Fruit fly (Drosophila melanogaster): Measurements from ENCODE around the gene CG15141.

The CG15141 gene

DNA sequence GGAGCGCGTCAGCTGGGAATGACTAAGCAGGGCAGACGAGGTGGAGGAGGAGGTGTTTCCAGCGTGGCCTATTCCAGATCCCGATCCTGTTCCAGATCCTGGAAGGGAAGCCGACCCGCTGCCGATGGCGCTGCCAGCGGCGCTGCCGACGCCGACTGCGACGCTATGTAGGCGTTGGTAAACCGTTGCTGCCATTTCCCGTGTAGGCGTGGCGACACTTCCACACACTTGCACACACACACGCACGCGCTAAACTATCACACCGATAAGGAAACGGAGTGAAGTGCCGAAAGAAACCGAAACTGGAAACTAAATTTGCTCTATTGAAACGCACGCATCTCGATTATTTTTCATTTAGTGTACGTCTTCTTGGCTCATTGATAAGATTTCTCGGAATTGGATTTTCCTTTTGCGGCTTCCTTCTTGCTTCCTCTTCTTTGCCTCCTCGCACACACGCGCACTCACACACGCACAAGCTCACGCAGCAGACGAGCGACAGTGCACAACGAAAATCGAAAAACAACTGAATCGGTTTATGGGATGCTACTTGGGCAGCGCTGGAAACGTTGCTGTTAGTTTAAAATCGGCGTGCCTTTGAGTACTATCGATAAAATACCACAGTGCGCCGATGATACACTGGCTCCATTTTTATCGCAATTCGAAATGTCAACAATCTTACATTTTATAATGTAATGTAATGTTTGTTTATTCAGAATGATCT is 26.7 kb upstream of the CG15141 start, which contains the start of gene Lrch:
Gene Lrch, minus strand, starts transcription at position 528 of the 721 bp plus-strand sequence.
- no peak for TF ChIP-seq Dll (optimal IDR thresholded peaks at IDR 0.05)
- no peak for TF ChIP-seq psq (optimal IDR thresholded peaks at IDR 0.05)
- TF ChIP-seq usp (GFP tag; optimal IDR thresholded peaks at IDR 0.05), result no peak
- TF ChIP-seq CG8478 (optimal IDR thresholded peaks at IDR 0.05), result no peak
- no peak for TF ChIP-seq pan (optimal IDR thresholded peaks at IDR 0.05)

DNA sequence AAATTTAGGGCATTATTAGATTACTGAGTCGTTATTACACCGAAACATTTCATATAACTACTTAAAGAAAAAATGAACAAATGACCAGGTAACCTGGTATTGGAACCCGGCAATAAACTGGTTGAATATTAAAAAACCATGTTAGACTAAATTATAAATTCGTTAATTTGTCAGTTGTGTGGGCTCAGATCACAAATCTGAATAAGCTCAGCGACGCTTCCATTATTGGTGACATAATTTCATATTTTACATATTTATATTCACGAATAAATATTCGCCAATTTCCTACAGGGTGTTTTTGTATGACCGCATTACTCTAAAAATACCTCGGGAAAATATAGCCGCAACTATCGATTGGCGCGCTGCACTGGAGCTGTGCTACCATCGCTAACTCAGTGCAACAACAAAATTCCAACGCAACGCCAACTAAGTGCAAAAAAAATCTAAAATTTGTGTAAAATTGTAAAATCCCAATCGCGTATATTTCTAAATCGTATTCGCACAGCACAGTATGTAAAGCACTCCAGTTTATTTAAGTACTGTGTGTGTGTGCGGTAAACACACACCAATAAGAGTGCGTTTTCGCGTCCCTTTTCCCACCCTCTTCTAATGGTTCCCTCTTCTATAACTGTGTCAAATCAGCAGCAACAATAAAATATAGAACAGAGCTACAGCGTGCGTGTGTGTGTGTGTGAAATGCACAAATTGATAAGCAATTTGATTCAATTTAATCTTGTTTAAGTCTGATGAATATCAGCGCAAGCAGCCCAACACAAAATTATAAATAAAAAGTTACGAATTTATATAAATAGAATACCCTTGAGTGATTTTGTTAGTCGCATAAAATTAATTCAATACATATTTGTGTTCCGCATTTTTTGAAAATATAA is 25.9 kb upstream of the CG15141 start, which contains the start of gene CLIP-190:
Gene CLIP-190, plus strand, starts transcription at position 370 of the 890 bp plus-strand sequence.
- no peak for TF ChIP-seq usp (GFP tag; optimal IDR thresholded peaks at IDR 0.05)
- no peak for TF ChIP-seq Dll (optimal IDR thresholded peaks at IDR 0.05)

DNA sequence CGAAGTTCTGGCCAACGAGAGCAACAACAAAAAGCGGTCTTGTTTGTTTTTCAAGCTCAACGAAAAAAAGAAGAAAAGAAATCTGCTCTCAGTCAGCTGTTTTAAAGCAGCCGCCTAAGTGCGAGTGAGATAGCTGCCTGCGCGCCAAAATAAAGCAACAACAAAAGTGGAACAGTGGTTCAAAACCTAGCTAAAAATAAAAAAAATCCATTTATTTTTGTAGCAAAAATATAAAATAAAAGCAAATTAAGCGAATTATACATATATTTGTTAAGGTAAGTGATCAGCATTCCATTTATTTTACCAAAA is 25.3 kb upstream of the CG15141 start:
- TF ChIP-seq Dll (optimal IDR thresholded peaks at IDR 0.05) (no peak), usp (GFP tag; optimal IDR thresholded peaks at IDR 0.05) (no peak), EcR (GFP tag; optimal IDR thresholded peaks at IDR 0.05) (no peak), pan (optimal IDR thresholded peaks at IDR 0.05) (no peak), CG8478 (optimal IDR thresholded peaks at IDR 0.05) (no peak), psq (optimal IDR thresholded peaks at IDR 0.05) (no peak)

DNA sequence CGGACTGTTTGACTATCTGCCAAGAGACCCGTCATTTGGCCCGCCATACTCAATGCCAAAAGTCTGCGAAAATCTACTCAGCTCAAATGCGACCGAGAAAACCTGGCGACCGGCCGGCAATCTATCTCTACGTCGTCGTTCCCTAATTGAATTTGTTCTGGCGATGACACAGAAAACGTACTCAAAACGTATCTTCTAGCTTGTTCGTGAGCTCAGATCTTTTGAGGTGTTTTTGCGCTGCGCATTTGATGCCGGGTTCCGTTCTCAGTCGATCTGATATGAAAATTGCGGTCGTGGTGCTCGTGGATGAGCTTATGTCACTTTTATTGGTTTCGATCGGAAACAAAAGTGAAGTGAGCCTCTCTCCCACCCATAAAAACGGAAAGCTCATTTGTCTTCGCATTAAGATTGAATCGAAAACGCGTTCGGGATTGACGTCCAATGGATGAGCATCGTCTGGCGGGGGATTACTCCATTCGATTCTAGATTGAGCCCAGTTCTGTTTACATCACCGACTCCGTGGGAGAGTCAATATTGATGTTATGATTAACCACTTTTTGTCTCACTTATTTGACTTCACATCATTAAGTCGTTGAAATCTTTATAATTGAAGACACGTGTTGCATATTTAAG is 22.6 kb upstream of the CG15141 start:
- TF ChIP-seq pan (optimal IDR thresholded peaks at IDR 0.05) (no peak), Dll (optimal IDR thresholded peaks at IDR 0.05) (no peak), EcR (GFP tag; optimal IDR thresholded peaks at IDR 0.05) (no peak), psq (optimal IDR thresholded peaks at IDR 0.05) (no peak), usp (GFP tag; optimal IDR thresholded peaks at IDR 0.05) (no peak), CG8478 (optimal IDR thresholded peaks at IDR 0.05) (no peak)

DNA sequence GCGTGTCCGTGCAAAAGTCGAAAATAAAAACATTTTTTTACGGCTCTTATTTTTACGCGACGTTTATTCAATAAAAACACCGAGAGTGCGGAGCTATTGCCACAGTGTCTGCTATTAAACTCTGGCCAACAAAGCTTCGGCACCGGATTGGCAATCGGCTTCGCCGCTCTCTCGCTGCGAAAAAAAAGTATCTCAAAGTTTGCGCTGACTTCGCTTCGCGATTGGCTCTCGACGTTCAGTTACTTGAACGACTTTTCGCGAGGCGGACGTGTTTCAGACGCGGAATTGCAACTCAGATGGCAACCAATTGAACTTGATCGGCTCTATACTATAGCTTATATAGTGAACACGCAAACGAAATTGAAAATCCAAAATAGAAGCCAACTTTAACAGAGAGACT is 21.3 kb upstream of the CG15141 start:
- TF ChIP-seq CG8478 (optimal IDR thresholded peaks at IDR 0.05) (no peak), EcR (GFP tag; optimal IDR thresholded peaks at IDR 0.05) (no peak), psq (optimal IDR thresholded peaks at IDR 0.05) (no peak), Dll (optimal IDR thresholded peaks at IDR 0.05) (no peak), usp (GFP tag; optimal IDR thresholded peaks at IDR 0.05) (no peak), pan (optimal IDR thresholded peaks at IDR 0.05) (no peak)

DNA sequence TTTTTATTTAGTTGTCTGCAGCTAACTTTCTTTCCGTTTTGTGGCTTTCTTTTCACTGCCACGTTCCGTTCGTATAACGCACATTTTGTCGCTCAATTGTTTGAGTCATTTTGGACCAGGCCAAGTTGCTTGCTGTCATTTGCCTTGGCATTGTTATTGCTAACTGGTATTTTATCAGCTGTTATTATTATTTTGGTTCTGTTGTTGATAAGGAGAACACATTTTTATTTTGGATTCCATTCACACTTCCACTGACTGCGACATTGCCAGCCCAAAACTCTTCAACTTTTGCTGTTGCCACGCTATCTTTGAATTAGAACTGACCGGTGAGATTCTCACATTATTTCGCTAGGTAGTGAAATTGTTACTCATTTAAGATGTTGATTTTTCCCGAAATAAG is 19.7 kb upstream of the CG15141 start:
- TF ChIP-seq pan (optimal IDR thresholded peaks at IDR 0.05) (no peak), EcR (GFP tag; optimal IDR thresholded peaks at IDR 0.05) (no peak), Dll (optimal IDR thresholded peaks at IDR 0.05) (no peak), CG8478 (optimal IDR thresholded peaks at IDR 0.05) (no peak), usp (GFP tag; optimal IDR thresholded peaks at IDR 0.05) (no peak), psq (optimal IDR thresholded peaks at IDR 0.05) (no peak)

DNA sequence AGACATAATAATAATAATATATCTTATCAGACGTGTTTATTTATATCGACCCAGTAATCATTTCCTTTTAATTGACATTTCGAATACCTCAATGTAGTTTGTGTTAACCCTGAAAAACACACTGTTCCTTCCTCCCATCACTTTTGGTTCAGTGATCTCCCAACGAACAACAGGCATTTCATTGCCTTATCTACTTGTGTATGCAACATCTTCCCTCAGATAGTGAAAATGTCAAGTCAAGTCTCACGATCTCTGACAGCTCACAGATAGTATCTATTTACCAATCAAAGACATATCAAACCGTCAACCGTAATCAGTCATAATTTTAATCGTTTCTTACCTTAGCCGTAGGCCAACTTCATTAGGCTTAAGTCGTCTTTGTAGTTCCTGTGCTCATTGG is 15.5 kb upstream of the CG15141 start:
- TF ChIP-seq EcR (GFP tag; optimal IDR thresholded peaks at IDR 0.05) (no peak), CG8478 (optimal IDR thresholded peaks at IDR 0.05) (no peak), pan (optimal IDR thresholded peaks at IDR 0.05) (no peak), Dll (optimal IDR thresholded peaks at IDR 0.05) (no peak), usp (GFP tag; optimal IDR thresholded peaks at IDR 0.05) (no peak), psq (optimal IDR thresholded peaks at IDR 0.05) (no peak)

DNA sequence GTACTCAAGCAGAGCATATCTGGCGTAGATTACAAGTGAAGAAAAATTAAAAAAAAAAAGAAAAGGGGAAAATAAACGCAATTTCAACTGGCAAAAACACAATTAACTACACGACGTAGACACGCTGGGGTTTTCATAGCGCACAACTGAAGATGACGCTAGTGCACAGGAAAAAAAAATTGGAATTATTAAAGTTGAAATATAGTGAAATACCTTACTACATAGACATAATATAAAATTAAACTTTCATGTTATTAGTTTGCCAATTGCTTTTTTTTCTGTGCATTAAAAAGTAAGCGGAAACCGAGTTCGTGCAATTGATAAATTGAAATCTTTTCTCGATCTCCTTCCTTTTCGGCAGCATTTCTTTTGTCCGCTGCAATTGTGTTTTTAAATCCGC is 13.1 kb upstream of the CG15141 start:
- TF ChIP-seq Dll (optimal IDR thresholded peaks at IDR 0.05) (no peak), psq (optimal IDR thresholded peaks at IDR 0.05) (no peak), usp (GFP tag; optimal IDR thresholded peaks at IDR 0.05) (no peak), pan (optimal IDR thresholded peaks at IDR 0.05) (no peak), EcR (GFP tag; optimal IDR thresholded peaks at IDR 0.05) (no peak), CG8478 (optimal IDR thresholded peaks at IDR 0.05) (no peak)

DNA sequence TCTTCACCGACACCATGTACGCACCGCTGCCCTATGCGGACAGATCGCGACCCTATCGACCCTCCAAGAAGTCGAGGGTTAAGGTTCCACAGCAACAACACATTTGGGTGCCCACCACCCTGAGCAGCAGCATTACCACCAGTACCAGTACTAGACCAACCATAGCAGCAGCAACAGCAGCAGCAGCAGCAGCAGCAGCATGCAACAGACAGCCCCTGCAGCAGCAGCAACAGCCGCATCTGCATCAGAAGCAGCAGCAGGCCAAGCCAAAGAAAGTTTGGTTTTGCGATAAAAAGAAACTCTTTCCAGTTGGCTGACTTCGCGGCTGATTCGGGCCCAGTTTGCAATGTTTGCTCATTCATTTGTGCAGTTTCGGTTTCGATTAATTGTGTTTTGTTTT is 7.9 kb upstream of the CG15141 start:
- no peak for TF ChIP-seq EcR (GFP tag; optimal IDR thresholded peaks at IDR 0.05)
- TF ChIP-seq psq (optimal IDR thresholded peaks at IDR 0.05), result no peak
- no peak for TF ChIP-seq CG8478 (optimal IDR thresholded peaks at IDR 0.05)

DNA sequence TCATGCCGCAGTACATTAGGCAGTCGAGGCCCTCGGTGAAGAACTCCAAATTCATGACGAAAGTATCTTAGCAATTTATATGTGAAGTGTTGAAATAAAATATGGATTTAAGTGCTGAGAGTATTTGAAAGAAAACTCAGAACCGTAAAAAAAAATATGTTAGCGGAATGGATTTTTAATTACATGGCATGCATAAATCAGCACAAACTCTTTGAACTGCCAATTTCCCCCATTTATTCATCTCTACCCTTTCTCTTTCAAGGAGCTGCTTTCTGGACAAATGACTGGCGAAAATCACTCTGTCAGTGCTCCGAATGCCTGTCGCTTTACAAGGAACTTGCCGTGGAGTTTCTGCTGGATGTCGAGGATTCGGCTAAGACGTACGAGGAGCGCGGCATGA is 2.1 kb downstream of the CG15141 start, which contains the start of gene Rsph9:
Gene Rsph9, minus strand, starts transcription at position 101 of the 400 bp plus-strand sequence.
- no peak for TF ChIP-seq usp (GFP tag; optimal IDR thresholded peaks at IDR 0.05)
- no peak for TF ChIP-seq EcR (GFP tag; optimal IDR thresholded peaks at IDR 0.05)
- no peak for TF ChIP-seq pan (optimal IDR thresholded peaks at IDR 0.05)
- TF ChIP-seq psq (optimal IDR thresholded peaks at IDR 0.05), result no peak
- TF ChIP-seq CG8478 (optimal IDR thresholded peaks at IDR 0.05), result no peak
- no peak for TF ChIP-seq Dll (optimal IDR thresholded peaks at IDR 0.05)

DNA sequence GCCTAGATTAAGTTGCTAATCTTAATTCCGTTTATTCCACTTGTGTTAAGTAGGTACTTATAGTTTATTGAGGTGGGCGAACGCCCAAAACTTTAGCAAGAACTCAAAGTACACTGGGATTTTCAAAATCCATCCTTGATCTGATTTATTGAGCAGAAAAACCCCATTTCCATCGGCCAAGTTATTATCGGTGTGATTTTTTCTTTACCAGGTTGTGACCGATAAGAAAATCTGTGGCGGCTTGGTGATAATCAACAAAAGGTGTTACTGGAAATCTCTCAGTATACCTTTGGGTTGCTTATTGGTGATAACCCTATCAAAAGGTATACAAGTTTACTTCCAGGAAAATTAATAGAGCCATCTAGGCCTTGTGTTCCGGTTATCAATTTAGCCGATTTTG is 10.0 kb downstream of the CG15141 start:
- TF ChIP-seq EcR (GFP tag; optimal IDR thresholded peaks at IDR 0.05) (no peak), usp (GFP tag; optimal IDR thresholded peaks at IDR 0.05) (no peak), CG8478 (optimal IDR thresholded peaks at IDR 0.05) (no peak)

DNA sequence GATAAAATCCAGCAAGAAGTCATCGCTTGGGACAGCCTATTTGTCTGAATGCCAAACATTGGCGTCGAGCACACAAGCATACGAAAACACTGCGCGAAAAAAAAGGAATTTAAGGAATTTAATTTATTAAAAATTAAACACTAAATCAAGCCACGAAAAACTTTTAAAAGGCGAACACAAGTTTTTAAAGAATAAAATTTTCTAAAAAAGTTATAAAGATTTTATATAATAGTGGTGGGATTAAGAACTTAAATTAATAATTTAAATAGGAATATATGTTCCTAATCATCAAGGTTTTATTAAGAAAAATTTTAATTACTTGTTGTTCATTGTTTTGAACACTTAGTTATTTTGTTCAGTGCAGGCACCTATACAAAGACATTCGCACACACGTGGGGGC is 10.9 kb downstream of the CG15141 start:
- TF ChIP-seq usp (GFP tag; optimal IDR thresholded peaks at IDR 0.05) (no peak), pan (optimal IDR thresholded peaks at IDR 0.05) (no peak), EcR (GFP tag; optimal IDR thresholded peaks at IDR 0.05) (no peak)

All from whole organism.